Fruit fly (Drosophila melanogaster) whole organism, embryonic: ENCODE results near the gene CG43850.

ENCODE experiments used
- Aef1 ChIP-seq: fragments of 200-800 bp; sonication (Bioruptor generic); IDR thresholded peaks from 3 replicates; pipeline ENCODE4 v1.3.6; 2022; ENCODE audit warnings: missing biosample characterization, missing genetic modification characterization
- B-H1 ChIP-seq: fragments of 200-800 bp; sonication (Bioruptor generic); IDR thresholded peaks from 3 replicates; pipeline ENCODE4 v1.3.6; 2022; ENCODE audit warnings: missing biosample characterization, missing genetic modification characterization
- Bteb2 ChIP-seq: fragments of 200-800 bp; sonication (Bioruptor generic); optimal IDR thresholded peaks from 2 replicates; lab custom pipeline; 2016; ENCODE audit warnings: missing biosample characterization, missing genetic modification characterization
- CG10147 ChIP-seq: fragments of 200-800 bp; sonication (Bioruptor generic); optimal IDR thresholded peaks from 2 replicates; lab custom pipeline; 2019; ENCODE audit warnings: missing biosample characterization, mild to moderate bottlenecking, missing genetic modification characterization, moderate library complexity
- CG10274 ChIP-seq: fragments of 200-800 bp; sonication (Bioruptor generic); optimal IDR thresholded peaks from 3 replicates; lab custom pipeline; 2017; ENCODE audit warnings: missing biosample characterization, mild to moderate bottlenecking, missing genetic modification characterization
- CG10366 ChIP-seq: fragments of 200-800 bp; sonication (Bioruptor generic); IDR thresholded peaks from 2 replicates; pipeline ENCODE4 v1.3.6; 2022; ENCODE audit warnings: missing biosample characterization, missing genetic modification characterization
- CG11093 ChIP-seq: fragments of 200-800 bp; sonication (Bioruptor generic); IDR thresholded peaks from 3 replicates; pipeline ENCODE4 v1.3.6; 2022; ENCODE audit warnings: missing biosample characterization, missing genetic modification characterization
- CG15011 ChIP-seq: fragments of 200-800 bp; sonication (Bioruptor generic); optimal IDR thresholded peaks from 3 replicates; lab custom pipeline; 2018; ENCODE audit warnings: missing biosample characterization, mild to moderate bottlenecking, missing genetic modification characterization
- CG16779 ChIP-seq: fragments of 200-800 bp; sonication (Bioruptor generic); IDR thresholded peaks from 2 replicates; pipeline ENCODE4 v1.3.6; 2022; ENCODE audit warnings: missing biosample characterization, missing genetic modification characterization
- CG17912 ChIP-seq: fragments of 200-800 bp; sonication (Bioruptor generic); optimal IDR thresholded peaks from 2 replicates; lab custom pipeline; 2018; ENCODE audit warnings: missing biosample characterization, mild to moderate bottlenecking, missing genetic modification characterization
- CG1832 ChIP-seq: fragments of 200-800 bp; sonication (Bioruptor generic); optimal IDR thresholded peaks from 2 replicates; lab custom pipeline; 2017; ENCODE audit warnings: missing biosample characterization, mild to moderate bottlenecking, missing genetic modification characterization, inconsistent platforms
- CG18764 ChIP-seq: fragments of 200-800 bp; sonication (Bioruptor generic); optimal IDR thresholded peaks from 3 replicates; lab custom pipeline; 2016; ENCODE audit warnings: missing biosample characterization, missing genetic modification characterization
- CG2678 ChIP-seq: fragments of 200-800 bp; sonication (Bioruptor generic); optimal IDR thresholded peaks from 3 replicates; lab custom pipeline; 2019; ENCODE audit warnings: missing biosample characterization, mild to moderate bottlenecking, missing genetic modification characterization, moderate library complexity
- CG33213 ChIP-seq: fragments of 200-800 bp; sonication (Bioruptor generic); optimal IDR thresholded peaks from 3 replicates; lab custom pipeline; 2016; ENCODE audit warnings: missing biosample characterization, missing genetic modification characterization
- CG6175 ChIP-seq: fragments of 200-800 bp; sonication (Bioruptor generic); IDR thresholded peaks from 3 replicates; pipeline ENCODE4 v1.3.6; 2022; ENCODE audit warnings: missing biosample characterization, missing genetic modification characterization
- CG6813 ChIP-seq: fragments of 200-800 bp; sonication (Bioruptor generic); optimal IDR thresholded peaks from 2 replicates; lab custom pipeline; 2017; ENCODE audit warnings: missing biosample characterization, missing genetic modification characterization, mild to moderate bottlenecking, moderate library complexity, missing genetic modification reagents
- CG6854 ChIP-seq: fragments of 200-800 bp; sonication (Bioruptor generic); optimal IDR thresholded peaks from 3 replicates; lab custom pipeline; 2017; ENCODE audit warnings: missing biosample characterization, mild to moderate bottlenecking, missing genetic modification characterization
- CG7786 ChIP-seq: fragments of 200-800 bp; sonication (Bioruptor generic); optimal IDR thresholded peaks from 2 replicates; lab custom pipeline; 2016; ENCODE audit warnings: missing biosample characterization, missing genetic modification characterization
- CG7839 ChIP-seq: fragments of 200-800 bp; sonication (Bioruptor generic); optimal IDR thresholded peaks from 3 replicates; lab custom pipeline; 2018; ENCODE audit warnings: missing biosample characterization, mild to moderate bottlenecking, missing genetic modification characterization, moderate library complexity
- CG8478 ChIP-seq: fragments of >200 bp; optimal IDR thresholded peaks from 2 replicates; lab custom pipeline; 2018
- Camta ChIP-seq: fragments of 200-800 bp; sonication (Bioruptor generic); optimal IDR thresholded peaks from 2 replicates; lab custom pipeline; 2016; ENCODE audit warnings: missing biosample characterization, missing genetic modification characterization
- CkIIα-i1 ChIP-seq: fragments of 200-800 bp; sonication (Bioruptor generic); IDR thresholded peaks from 2 replicates; pipeline ENCODE4 v1.3.6; 2022; ENCODE audit warnings: missing biosample characterization, missing genetic modification characterization
- D ChIP-seq, 2 experiments: fragments of 200-800 bp in 1 of 2; fragments of >200 bp in 1 of 2; sonication (Bioruptor generic) in 1 of 2; optimal IDR thresholded peaks; 2 replicates in 1 of 2; 3 replicates in 1 of 2; lab custom pipeline; 2017; ENCODE audit warnings: mild to moderate bottlenecking in 1 of 2, missing biosample characterization in 1 of 2, missing genetic modification characterization in 1 of 2, missing genetic modification reagents in 1 of 2
- Deaf1 ChIP-seq: fragments of 200-800 bp; optimal IDR thresholded peaks from 3 replicates; lab custom pipeline; 2019; ENCODE audit warnings: missing biosample characterization, mild to moderate bottlenecking, missing genetic modification characterization, moderate library complexity
- Dfd ChIP-seq, 2 experiments: fragments of >200 bp; optimal IDR thresholded peaks; 2 replicates each; lab custom pipeline; 2017; ENCODE audit warnings: missing biosample characterization in 2 of 2, missing genetic modification characterization in 2 of 2
- Dip3 ChIP-seq: fragments of 200-800 bp; sonication (Bioruptor generic); optimal IDR thresholded peaks from 3 replicates; lab custom pipeline; 2016; ENCODE audit warnings: missing biosample characterization, missing genetic modification characterization
- Ets97D ChIP-seq: fragments of 200-800 bp; sonication (Bioruptor generic); optimal IDR thresholded peaks from 3 replicates; lab custom pipeline; 2016; ENCODE audit warnings: missing biosample characterization, missing genetic modification characterization
- HHEX ChIP-seq: fragments of 200-800 bp; sonication (Bioruptor generic); optimal IDR thresholded peaks from 3 replicates; lab custom pipeline; 2017; ENCODE audit warnings: missing biosample characterization, mild to moderate bottlenecking, missing genetic modification characterization, missing genetic modification reagents
- Lhr ChIP-seq: fragments of 200-800 bp; sonication (Bioruptor generic); optimal IDR thresholded peaks from 3 replicates; lab custom pipeline; 2017; ENCODE audit warnings: mild to moderate bottlenecking, missing biosample characterization, missing genetic modification reagents, missing genetic modification characterization
- MTF-1 ChIP-seq: fragments of 200-800 bp; sonication (Bioruptor generic); optimal IDR thresholded peaks from 2 replicates; lab custom pipeline; 2018; ENCODE audit warnings: missing biosample characterization, mild to moderate bottlenecking, missing genetic modification characterization, borderline replicate concordance
- Med ChIP-seq: fragments of 200-800 bp; sonication (Bioruptor generic); peaks from one replicate; lab custom pipeline; 2016; ENCODE audit warnings: missing biosample characterization, missing genetic modification characterization, mild to moderate bottlenecking, inconsistent platforms, moderate library complexity
- Trl ChIP-seq, 3 experiments: fragments of >200 bp in 2 of 3; fragments of 200-800 bp in 1 of 3; sonication (Bioruptor generic) in 1 of 3; optimal IDR thresholded peaks; 2 replicates in 1 of 3; 3 replicates in 2 of 3; lab custom pipeline; 2016 to 2017; ENCODE audit warnings: missing biosample characterization in 1 of 3, missing genetic modification characterization in 1 of 3
- ato ChIP-seq: fragments of 200-800 bp; sonication (Bioruptor generic); IDR thresholded peaks from 2 replicates; pipeline ENCODE4 v1.3.6; 2022; ENCODE audit warnings: missing biosample characterization, missing genetic modification characterization; ENCODE audit not compliant: partially characterized antibody
- az2 ChIP-seq: fragments of 200-800 bp; sonication (Bioruptor generic); optimal IDR thresholded peaks from 3 replicates; lab custom pipeline; 2016; ENCODE audit warnings: missing biosample characterization, missing genetic modification characterization
- cg ChIP-seq: fragments of 200-800 bp; sonication (Bioruptor generic); optimal IDR thresholded peaks from 3 replicates; lab custom pipeline; 2019; ENCODE audit warnings: missing biosample characterization, mild to moderate bottlenecking, missing genetic modification characterization, moderate library complexity
- chn ChIP-seq: fragments of 200-800 bp; sonication (Bioruptor generic); optimal IDR thresholded peaks from 2 replicates; lab custom pipeline; 2016; ENCODE audit warnings: missing biosample characterization, missing genetic modification characterization
- corto ChIP-seq: fragments of 200-800 bp; sonication (Bioruptor generic); optimal IDR thresholded peaks from 2 replicates; lab custom pipeline; 2016; ENCODE audit warnings: missing biosample characterization, mild to moderate bottlenecking, missing genetic modification characterization, moderate library complexity
- crp ChIP-seq, 2 experiments: fragments of 200-800 bp; sonication (Bioruptor generic); optimal IDR thresholded peaks; 2 replicates in 1 of 2; 3 replicates in 1 of 2; lab custom pipeline; 2017; ENCODE audit warnings: missing biosample characterization in 2 of 2, missing genetic modification characterization in 2 of 2, mild to moderate bottlenecking in 1 of 2, moderate library complexity in 1 of 2
- disco-r ChIP-seq: fragments of 200-800 bp; sonication (Bioruptor generic); optimal IDR thresholded peaks from 2 replicates; lab custom pipeline; 2016; ENCODE audit warnings: missing biosample characterization, missing genetic modification characterization
- gem ChIP-seq: fragments of 200-800 bp; sonication (Bioruptor generic); optimal IDR thresholded peaks from 2 replicates; lab custom pipeline; 2019; ENCODE audit warnings: missing biosample characterization, mild to moderate bottlenecking, missing genetic modification characterization, moderate library complexity
- grau ChIP-seq: fragments of 200-800 bp; optimal IDR thresholded peaks from 3 replicates; lab custom pipeline; 2019; ENCODE audit warnings: missing biosample characterization, mild to moderate bottlenecking, missing genetic modification characterization, moderate library complexity
- hth ChIP-seq: fragments of >200 bp; optimal IDR thresholded peaks from 2 replicates; lab custom pipeline; 2017; ENCODE audit warnings: inconsistent platforms
- ken ChIP-seq: fragments of 200-800 bp; sonication (Bioruptor generic); IDR thresholded peaks from 3 replicates; pipeline ENCODE4 v1.3.6; 2022; ENCODE audit warnings: missing biosample characterization, missing genetic modification characterization
- oc ChIP-seq: fragments of 200-800 bp; sonication (Bioruptor generic); optimal IDR thresholded peaks from 2 replicates; lab custom pipeline; 2018; ENCODE audit warnings: missing biosample characterization, mild to moderate bottlenecking, missing genetic modification characterization, moderate library complexity
- otp ChIP-seq: fragments of 200-800 bp; sonication (Bioruptor generic); IDR thresholded peaks from 3 replicates; pipeline ENCODE4, ENCODE4 v1.3.6; 2022; ENCODE audit warnings: missing biosample characterization, missing genetic modification characterization
- psq ChIP-seq: fragments of 200-800 bp; sonication (Bioruptor generic); optimal IDR thresholded peaks from 2 replicates; lab custom pipeline; 2017; ENCODE audit warnings: missing biosample characterization, missing genetic modification characterization
- schlank ChIP-seq: fragments of 200-800 bp; sonication (Bioruptor generic); optimal IDR thresholded peaks from 2 replicates; lab custom pipeline; 2018; ENCODE audit warnings: missing biosample characterization, mild to moderate bottlenecking, missing genetic modification characterization
- so ChIP-seq: fragments of 200-800 bp; sonication (Bioruptor generic); IDR thresholded peaks from 3 replicates; pipeline ENCODE4 v1.3.6; 2022; ENCODE audit warnings: missing biosample characterization, missing genetic modification characterization
- unpg ChIP-seq: fragments of 200-800 bp; sonication (Bioruptor generic); optimal IDR thresholded peaks from 3 replicates; lab custom pipeline; 2018; ENCODE audit warnings: missing biosample characterization, mild to moderate bottlenecking, missing genetic modification characterization, moderate library complexity
- zfh1 ChIP-seq: fragments of 200-800 bp; sonication (Bioruptor generic); IDR thresholded peaks from 3 replicates; pipeline ENCODE4 v1.3.6; 2022; ENCODE audit warnings: missing biosample characterization, missing genetic modification characterization

The CG43850 gene

dm6 chr2L:13366109-13366747, 49.0 kb upstream of the CG43850 start, which contains the start of the genes Nnp-1 and Grx3 (continued):
- TF ChIP-seq Aef1, result peak; percentile 30; the same call in 2 of the 3 replicates
- TF ChIP-seq corto (GFP tag; lab: Kevin White, UChicago), result no peak
- no peak for TF ChIP-seq unpg (GFP tag; lab: Kevin White, UChicago)
- TF ChIP-seq chn (GFP tag; lab: Kevin White, UChicago), result no peak
- no peak for TF ChIP-seq CG33213 (GFP tag; lab: Kevin White, UChicago)
- peak; percentile 75 for TF ChIP-seq grau (tag; lab: Kevin White, UChicago)
- no peak for TF ChIP-seq CG8478 (lab: Kevin White, UChicago)
- TF ChIP-seq CG1832 (GFP tag; lab: Kevin White, UChicago), result no peak
- TF ChIP-seq Trl (optimal IDR thresholded peaks at IDR 0.05; lab: Kevin White, UChicago), result no peak
- TF ChIP-seq Trl (GFP tag; optimal IDR thresholded peaks at IDR 0.05; lab: Kevin White, UChicago), result no peak
- no peak for TF ChIP-seq CG7786
- TF ChIP-seq CG7839 (tag; lab: Kevin White, UChicago), result no peak
- TF ChIP-seq psq (GFP tag; lab: Kevin White, UChicago), result no peak
- no peak for TF ChIP-seq ato (GFP tag; lab: Robert Waterston, UW)
- TF ChIP-seq CG6175, result no peak
- TF ChIP-seq CG11093 (GFP tag; lab: Robert Waterston, UW), result no peak
- no peak for TF ChIP-seq MTF-1 (GFP tag; lab: Kevin White, UChicago)
- TF ChIP-seq disco-r, result no peak
- TF ChIP-seq CG2678 (tag; lab: Kevin White, UChicago), result no peak
- no peak for TF ChIP-seq CG10147 (GFP tag; lab: Kevin White, UChicago)
- no peak for TF ChIP-seq zfh1 (GFP tag; lab: Robert Waterston, UW)
- TF ChIP-seq CG17912 (GFP tag; lab: Kevin White, UChicago), result no peak
- TF ChIP-seq CG6813, result no peak
- no peak for TF ChIP-seq CkIIα-i1 (GFP tag; lab: Robert Waterston, UW)
- TF ChIP-seq cg (GFP tag; lab: Kevin White, UChicago), result no peak
- peak; percentile 21 for TF ChIP-seq az2
- TF ChIP-seq CG16779 (GFP tag; lab: Robert Waterston, UW), result no peak
- no peak for TF ChIP-seq so
- TF ChIP-seq Lhr (GFP tag; lab: Kevin White, UChicago), result no peak
- TF ChIP-seq schlank, result no peak
- TF ChIP-seq Dfd (GFP tag; optimal IDR thresholded peaks at IDR 0.05; lab: Kevin White, UChicago), result no peak
- peak; percentile 43 for TF ChIP-seq CG18764 (GFP tag; lab: Kevin White, UChicago)
- no peak for TF ChIP-seq Dip3 (GFP tag; lab: Kevin White, UChicago)
- peak; percentile 64 to 91 for TF ChIP-seq crp (GFP tag; optimal IDR thresholded peaks at IDR 0.05; lab: Kevin White, UChicago)
- no peak for TF ChIP-seq B-H1
- no peak for TF ChIP-seq gem (tag; lab: Kevin White, UChicago)
- TF ChIP-seq HHEX (GFP tag; lab: Kevin White, UChicago), result no peak
- no peak for TF ChIP-seq Deaf1 (tag; lab: Kevin White, UChicago)
- TF ChIP-seq ken, result no peak
- no peak for TF ChIP-seq CG15011 (GFP tag; lab: Kevin White, UChicago)
- TF ChIP-seq Ets97D, result peak; percentile 18
- TF ChIP-seq Camta (GFP tag; lab: Kevin White, UChicago), result no peak
- no peak for TF ChIP-seq oc
- peak; percentile 81 for TF ChIP-seq Med (GFP tag; lab: Kevin White, UChicago)
- TF ChIP-seq CG6854 (GFP tag; lab: Kevin White, UChicago), result no peak
- TF ChIP-seq Bteb2, result no peak
- TF ChIP-seq D (optimal IDR thresholded peaks at IDR 0.05; lab: Kevin White, UChicago), result no peak
- TF ChIP-seq D (GFP tag; optimal IDR thresholded peaks at IDR 0.05; lab: Kevin White, UChicago), result peak; percentile 6
- TF ChIP-seq CG10366 (GFP tag; lab: Robert Waterston, UW), result no peak; the same call in 1 of the 2 replicates
- TF ChIP-seq CG10274, result no peak
- no peak for TF ChIP-seq hth (lab: Kevin White, UChicago)
- TF ChIP-seq otp (GFP tag; lab: Robert Waterston, UW), result no peak
